Fruit fly (Drosophila melanogaster) whole organism, prepupa: ENCODE results near the gene ldbr.
A peak's percentile ranks its signal among the peaks of the same experiment; 100 is the strongest.

Source experiments
- Blimp-1 ChIP-seq: fragments of 200-800 bp; sonication (Bioruptor generic); optimal IDR thresholded peaks from 3 replicates; lab custom pipeline; 2017; ENCODE audit warnings: missing biosample characterization, missing genetic modification characterization, mild to moderate bottlenecking, moderate library complexity, missing genetic modification reagents
- CG10631 ChIP-seq: fragments of 200-800 bp; sonication (Bioruptor generic); optimal IDR thresholded peaks from 2 replicates; lab custom pipeline; 2016; ENCODE audit warnings: missing biosample characterization, missing genetic modification characterization
- CG10669 ChIP-seq: fragments of 200-800 bp; sonication (Bioruptor generic); optimal IDR thresholded peaks from 3 replicates; lab custom pipeline; 2018; ENCODE audit warnings: missing biosample characterization, mild to moderate bottlenecking, missing genetic modification characterization, moderate library complexity
- CG11294 ChIP-seq: fragments of 200-800 bp; sonication (Bioruptor generic); IDR thresholded peaks from 2 replicates; pipeline ENCODE4 v1.3.6; 2022; ENCODE audit warnings: missing biosample characterization, missing genetic modification characterization
- CG11762 ChIP-seq: fragments of 200-800 bp; sonication (Bioruptor generic); optimal IDR thresholded peaks from 3 replicates; lab custom pipeline; 2016; ENCODE audit warnings: missing biosample characterization, missing genetic modification characterization; ENCODE audit not compliant: insufficient read depth
- CG11902 ChIP-seq: fragments of 200-800 bp; sonication (Bioruptor generic); optimal IDR thresholded peaks from 3 replicates; lab custom pipeline; 2016; ENCODE audit warnings: missing biosample characterization, missing genetic modification characterization
- CG15336 ChIP-seq: fragments of 200-800 bp; sonication (Bioruptor generic); IDR thresholded peaks from 2 replicates; pipeline ENCODE4 v1.3.6; 2022; ENCODE audit warnings: missing biosample characterization, missing genetic modification characterization
- CG1621 ChIP-seq: fragments of 200-800 bp; sonication (Bioruptor generic); optimal IDR thresholded peaks from 3 replicates; lab custom pipeline; 2018; ENCODE audit warnings: missing biosample characterization, mild to moderate bottlenecking, missing genetic modification characterization
- CG16779 ChIP-seq: fragments of 200-800 bp; sonication (Bioruptor generic); optimal IDR thresholded peaks from 3 replicates; lab custom pipeline; 2017; ENCODE audit warnings: missing biosample characterization, mild to moderate bottlenecking, missing genetic modification characterization
- CG3032 ChIP-seq: fragments of 200-800 bp; optimal IDR thresholded peaks from 2 replicates; lab custom pipeline; 2019; ENCODE audit warnings: missing biosample characterization, mild to moderate bottlenecking, missing genetic modification characterization, moderate library complexity
- CG31627 ChIP-seq: fragments of 200-800 bp; sonication (Bioruptor generic); optimal IDR thresholded peaks from 3 replicates; lab custom pipeline; 2016; ENCODE audit warnings: missing biosample characterization, missing genetic modification characterization
- CG34406 ChIP-seq: fragments of 200-800 bp; sonication (Bioruptor generic); optimal IDR thresholded peaks from 3 replicates; lab custom pipeline; 2016; ENCODE audit warnings: missing biosample characterization, missing genetic modification characterization
- CG3919 ChIP-seq: fragments of 200-800 bp; sonication (Bioruptor generic); optimal IDR thresholded peaks from 3 replicates; lab custom pipeline; 2016; ENCODE audit warnings: missing biosample characterization, missing genetic modification characterization
- CG6163 ChIP-seq: fragments of 200-800 bp; sonication (Bioruptor generic); IDR thresholded peaks from 3 replicates; pipeline ENCODE4 v1.3.6; 2022; ENCODE audit warnings: missing biosample characterization, missing genetic modification characterization
- CG6792 ChIP-seq: fragments of 200-800 bp; sonication (Bioruptor generic); optimal IDR thresholded peaks from 3 replicates; lab custom pipeline; 2016; ENCODE audit warnings: missing biosample characterization, missing genetic modification characterization
- CG6808 ChIP-seq: fragments of 200-800 bp; sonication (Bioruptor generic); optimal IDR thresholded peaks from 3 replicates; lab custom pipeline; 2017; ENCODE audit warnings: missing biosample characterization, missing genetic modification characterization, mild to moderate bottlenecking, moderate library complexity, missing genetic modification reagents
- CG6854 ChIP-seq: fragments of 200-800 bp; sonication (Bioruptor generic); optimal IDR thresholded peaks from 2 replicates; lab custom pipeline; 2017; ENCODE audit warnings: missing biosample characterization, mild to moderate bottlenecking, missing genetic modification characterization
- CG7368 ChIP-seq: fragments of 200-800 bp; sonication (Bioruptor generic); optimal IDR thresholded peaks from 3 replicates; lab custom pipeline; 2016; ENCODE audit warnings: missing biosample characterization, missing genetic modification characterization
- CG8119 ChIP-seq: fragments of 200-800 bp; sonication (Bioruptor generic); IDR thresholded peaks from 3 replicates; pipeline ENCODE4 v1.3.6; 2022; ENCODE audit warnings: missing biosample characterization, missing genetic modification characterization
- CG8319 ChIP-seq: fragments of 200-800 bp; sonication (Bioruptor generic); optimal IDR thresholded peaks from 3 replicates; lab custom pipeline; 2016; ENCODE audit warnings: missing biosample characterization, missing genetic modification characterization
- CG9139 ChIP-seq: fragments of 200-800 bp; sonication (Bioruptor generic); optimal IDR thresholded peaks from 3 replicates; lab custom pipeline; 2017; ENCODE audit warnings: missing biosample characterization, mild to moderate bottlenecking, missing genetic modification characterization
- Eip75B ChIP-seq: fragments of 200-800 bp; sonication (Bioruptor generic); optimal IDR thresholded peaks from 3 replicates; lab custom pipeline; 2016; ENCODE audit warnings: missing biosample characterization, missing genetic modification characterization
- Eip93F ChIP-seq: fragments of 200-800 bp; sonication (Bioruptor generic); optimal IDR thresholded peaks from 2 replicates; lab custom pipeline; 2016; ENCODE audit warnings: missing biosample characterization, mild to moderate bottlenecking, missing genetic modification characterization
- Ets21C ChIP-seq: fragments of 200-800 bp; sonication (Bioruptor generic); optimal IDR thresholded peaks from 3 replicates; lab custom pipeline; 2016; ENCODE audit warnings: missing biosample characterization, missing genetic modification characterization
- Ets96B ChIP-seq: fragments of 200-800 bp; optimal IDR thresholded peaks from 2 replicates; lab custom pipeline; 2019; ENCODE audit warnings: missing biosample characterization, mild to moderate bottlenecking, missing genetic modification characterization, moderate library complexity
- Gug ChIP-seq: fragments of 200-800 bp; sonication (Bioruptor generic); IDR thresholded peaks from 2 replicates; pipeline ENCODE4 v1.3.6; 2022; ENCODE audit warnings: missing biosample characterization, missing genetic modification characterization
- Hr38 ChIP-seq: sonication (Bioruptor generic); optimal IDR thresholded peaks from 2 replicates; lab custom pipeline; 2016; ENCODE audit warnings: missing biosample characterization, missing genetic modification characterization
- Hr39 ChIP-seq: fragments of 200-800 bp; sonication (Bioruptor generic); optimal IDR thresholded peaks from 2 replicates; lab custom pipeline; 2016; ENCODE audit warnings: missing biosample characterization, missing genetic modification characterization
- Hr4 ChIP-seq: fragments of 200-800 bp; sonication (Bioruptor generic); optimal IDR thresholded peaks from 3 replicates; lab custom pipeline; 2016; ENCODE audit warnings: missing biosample characterization, missing genetic modification characterization
- Lpt ChIP-seq: fragments of 200-800 bp; sonication (Bioruptor generic); optimal IDR thresholded peaks from 3 replicates; lab custom pipeline; 2016; ENCODE audit warnings: missing biosample characterization, missing genetic modification characterization
- Smox ChIP-seq: fragments of 200-800 bp; sonication (Bioruptor generic); optimal IDR thresholded peaks from 3 replicates; lab custom pipeline; 2016; ENCODE audit warnings: missing biosample characterization, missing genetic modification characterization
- Sox102F ChIP-seq: fragments of 200-800 bp; sonication (Bioruptor generic); optimal IDR thresholded peaks from 2 replicates; lab custom pipeline; 2016; ENCODE audit warnings: missing biosample characterization, mild to moderate bottlenecking, missing genetic modification characterization
- Sox14 ChIP-seq: fragments of 200-800 bp; sonication (Bioruptor generic); optimal IDR thresholded peaks from 3 replicates; lab custom pipeline; 2016; ENCODE audit warnings: missing biosample characterization, missing genetic modification characterization
- achi ChIP-seq: fragments of 200-800 bp; sonication (Bioruptor generic); optimal IDR thresholded peaks from 3 replicates; lab custom pipeline; 2016; ENCODE audit warnings: missing biosample characterization, missing genetic modification characterization
- acj6 ChIP-seq: fragments of 200-800 bp; sonication (Bioruptor generic); optimal IDR thresholded peaks from 3 replicates; lab custom pipeline; 2016; ENCODE audit warnings: missing biosample characterization, missing genetic modification characterization
- cyc ChIP-seq: fragments of 200-800 bp; sonication (Bioruptor generic); optimal IDR thresholded peaks from 3 replicates; lab custom pipeline; 2016; ENCODE audit warnings: missing biosample characterization, missing genetic modification characterization
- dac ChIP-seq: fragments of 200-800 bp; sonication (Bioruptor generic); optimal IDR thresholded peaks from 2 replicates; lab custom pipeline; 2017; ENCODE audit warnings: missing biosample characterization, mild to moderate bottlenecking, missing genetic modification characterization
- dsx ChIP-seq: fragments of 200-800 bp; optimal IDR thresholded peaks from 3 replicates; lab custom pipeline; 2019; ENCODE audit warnings: missing biosample characterization, mild to moderate bottlenecking, missing genetic modification characterization, moderate library complexity; ENCODE audit not compliant: poor library complexity, severe bottlenecking
- esn ChIP-seq: fragments of 200-800 bp; sonication (Bioruptor generic); optimal IDR thresholded peaks from 2 replicates; lab custom pipeline; 2016; ENCODE audit warnings: missing biosample characterization, mild to moderate bottlenecking, missing genetic modification characterization, moderate library complexity
- fd59A ChIP-seq: fragments of 200-800 bp; sonication (Bioruptor generic); optimal IDR thresholded peaks from 2 replicates; lab custom pipeline; 2017; ENCODE audit warnings: missing biosample characterization, mild to moderate bottlenecking, missing genetic modification characterization, missing genetic modification reagents
- fd85E ChIP-seq: fragments of 200-800 bp; sonication (Bioruptor generic); optimal IDR thresholded peaks from 3 replicates; lab custom pipeline; 2016; ENCODE audit warnings: missing biosample characterization, missing genetic modification characterization
- lz ChIP-seq: fragments of 200-800 bp; sonication (Bioruptor generic); optimal IDR thresholded peaks from 3 replicates; lab custom pipeline; 2016; ENCODE audit warnings: missing biosample characterization, missing genetic modification characterization
- net ChIP-seq: fragments of 200-800 bp; sonication (Bioruptor generic); optimal IDR thresholded peaks from 3 replicates; lab custom pipeline; 2016; ENCODE audit warnings: missing biosample characterization, missing genetic modification characterization
- pdm3 ChIP-seq: fragments of 200-800 bp; sonication (Bioruptor generic); optimal IDR thresholded peaks from 3 replicates; lab custom pipeline; 2016; ENCODE audit warnings: missing biosample characterization, missing genetic modification characterization
- spab ChIP-seq: fragments of 200-800 bp; sonication (Bioruptor generic); optimal IDR thresholded peaks from 2 replicates; lab custom pipeline; 2017; ENCODE audit warnings: missing biosample characterization, mild to moderate bottlenecking, missing genetic modification characterization, missing genetic modification reagents
- ss ChIP-seq, 2 experiments: fragments of 200-800 bp; sonication (Bioruptor generic); optimal IDR thresholded peaks; 2 replicates in 1 of 2; 3 replicates in 1 of 2; lab custom pipeline; 2017 to 2018; ENCODE audit warnings: mild to moderate bottlenecking in 2 of 2, missing biosample characterization in 2 of 2, missing genetic modification characterization in 2 of 2, moderate library complexity in 1 of 2
- svp ChIP-seq: fragments of 200-800 bp; sonication (Bioruptor generic); peaks from one replicate; lab custom pipeline; 2016; ENCODE audit warnings: missing biosample characterization, missing genetic modification characterization
- topi ChIP-seq: fragments of 200-800 bp; sonication (Bioruptor generic); optimal IDR thresholded peaks from 3 replicates; lab custom pipeline; 2016; ENCODE audit warnings: missing biosample characterization, missing genetic modification characterization
- vri ChIP-seq: fragments of 200-800 bp; sonication (Bioruptor generic); optimal IDR thresholded peaks from 3 replicates; lab custom pipeline; 2016; ENCODE audit warnings: missing biosample characterization, mild to moderate bottlenecking, missing genetic modification characterization

The ldbr gene

dm6 chr3L:8156199-8156598 lies 34.6 kb downstream of the ldbr start (continued):
- TF ChIP-seq pdm3 (GFP tag; lab: Kevin White, UChicago) (peak; percentile 31), fd59A (no peak), CG6854 (no peak), acj6 (GFP tag; lab: Kevin White, UChicago) (peak; percentile 28), Sox14 (no peak), fd85E (no peak), Hr4 (GFP tag; lab: Kevin White, UChicago) (peak; percentile 15), CG1621 (tag; lab: Kevin White, UChicago) (no peak), CG7368 (GFP tag; lab: Kevin White, UChicago) (no peak), CG6792 (GFP tag; lab: Kevin White, UChicago) (no peak), CG3032 (tag; lab: Kevin White, UChicago) (peak; percentile 34), dac (no peak), spab (GFP tag; lab: Kevin White, UChicago) (no peak), vri (GFP tag; lab: Kevin White, UChicago) (no peak), net (GFP tag; lab: Kevin White, UChicago) (peak; percentile 15), Eip75B (GFP tag; lab: Kevin White, UChicago) (no peak), CG10669 (GFP tag; lab: Kevin White, UChicago) (peak; percentile 16)
- TF ChIP-seq, all 60 proteins: peak for 25

- TF ChIP-seq Blimp-1 (GFP tag; lab: Kevin White, UChicago) = peak; percentile 4
- TF ChIP-seq Ets21C = peak; percentile 42
- TF ChIP-seq Ets96B = peak; percentile 30
- peak; percentile 59 for TF ChIP-seq Smox
- TF ChIP-seq CG6792 (GFP tag; lab: Kevin White, UChicago) = peak; percentile 65
- peak in 1 of 2 experiments; percentile 50 for TF ChIP-seq ss (GFP tag; optimal IDR thresholded peaks at IDR 0.05; lab: Kevin White, UChicago)
- TF ChIP-seq CG15336 (GFP tag; lab: Robert Waterston, UW) = no peak
- TF ChIP-seq Hr4 (GFP tag; lab: Kevin White, UChicago) = no peak
- TF ChIP-seq CG6808 (GFP tag; lab: Kevin White, UChicago) = no peak
- TF ChIP-seq lz = peak; percentile 59
- TF ChIP-seq CG11294 (GFP tag; lab: Robert Waterston, UW) = no peak
- TF ChIP-seq CG16779 (tag; lab: Kevin White, UChicago) = no peak
- TF ChIP-seq CG3919 (GFP tag; lab: Kevin White, UChicago) = peak; percentile 64
- TF ChIP-seq fd59A = peak; percentile 28
- peak; percentile 41 for TF ChIP-seq CG11762 (GFP tag; lab: Kevin White, UChicago)
- TF ChIP-seq dsx (GFP tag; lab: Kevin White, UChicago) = peak; percentile 18
- TF ChIP-seq CG6854 = no peak
- TF ChIP-seq Hr38 (GFP tag; lab: Kevin White, UChicago) = no peak
- peak; percentile 48; the same call in 1 of the 3 replicates for TF ChIP-seq CG6163 (GFP tag; lab: Robert Waterston, UW)
- peak; percentile 41 for TF ChIP-seq CG11902
- TF ChIP-seq Gug (GFP tag; lab: Robert Waterston, UW) = no peak
- peak; percentile 67 for TF ChIP-seq CG34406 (GFP tag; lab: Kevin White, UChicago)
- peak; percentile 45 for TF ChIP-seq acj6 (GFP tag; lab: Kevin White, UChicago)
- TF ChIP-seq Lpt (GFP tag; lab: Kevin White, UChicago) = no peak
- TF ChIP-seq CG10631 (GFP tag; lab: Kevin White, UChicago) = peak; percentile 53
- peak; percentile 21 for TF ChIP-seq CG9139
- peak; percentile 17 for TF ChIP-seq CG8319 (GFP tag; lab: Kevin White, UChicago)
- TF ChIP-seq Sox14 = peak; percentile 64
- TF ChIP-seq CG1621 (tag; lab: Kevin White, UChicago) = no peak
- no peak for TF ChIP-seq Eip93F
- peak; percentile 72 for TF ChIP-seq topi (GFP tag; lab: Kevin White, UChicago)
- peak; percentile 51 for TF ChIP-seq pdm3 (GFP tag; lab: Kevin White, UChicago)
- TF ChIP-seq esn (GFP tag; lab: Kevin White, UChicago) = peak; percentile 75
- TF ChIP-seq CG10669 (GFP tag; lab: Kevin White, UChicago) = peak; percentile 58
- TF ChIP-seq Sox102F (GFP tag; lab: Kevin White, UChicago) = peak; percentile 45
- TF ChIP-seq CG31627 (GFP tag; lab: Kevin White, UChicago) = peak; percentile 58
- peak; percentile 41 for TF ChIP-seq achi (GFP tag; lab: Kevin White, UChicago)
- TF ChIP-seq cyc (GFP tag; lab: Kevin White, UChicago) = peak; percentile 43
- no peak for TF ChIP-seq spab (GFP tag; lab: Kevin White, UChicago)
- TF ChIP-seq svp = peak; percentile 90
- peak; percentile 55 for TF ChIP-seq Hr39
- TF ChIP-seq fd85E = no peak
- TF ChIP-seq CG8119 = no peak
Measured at dm6 chr3L:8157079-8157478, 35.5 kb downstream of the ldbr start.
